Worm (Caenorhabditis elegans): ENCODE data around the gene K08D9.2.

DNA sequence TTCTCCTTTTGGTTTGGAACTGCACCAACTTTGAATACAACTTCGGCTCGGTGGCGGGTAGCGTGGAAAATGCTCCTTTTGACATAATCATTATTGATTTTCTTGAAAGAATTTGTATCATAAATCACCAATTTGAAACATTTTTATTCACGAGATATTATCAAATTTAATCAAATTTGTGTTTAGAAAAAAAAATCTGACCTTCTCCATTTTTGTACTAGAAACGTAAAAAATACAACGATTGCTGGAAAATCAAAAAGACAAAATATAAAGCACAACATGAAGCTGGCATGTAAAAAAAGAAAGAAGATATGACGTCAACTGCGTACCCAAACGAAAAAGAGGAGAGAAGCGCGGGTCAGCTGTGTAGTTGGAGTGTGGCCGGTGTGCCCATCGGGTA lies 27.1 kb upstream of the K08D9.2 start, which contains the start of gene K08D9.4:
- no peak for TF ChIP-seq nhr-237 (tag; optimal IDR thresholded peaks at IDR 0.05)
- TF ChIP-seq elt-3 (tag; optimal IDR thresholded peaks at IDR 0.05) = no peak
- no peak for TF ChIP-seq ztf-11 (tag; optimal IDR thresholded peaks at IDR 0.05)
- no peak for TF ChIP-seq mep-1 (tag; optimal IDR thresholded peaks at IDR 0.05)
- no peak for TF ChIP-seq ces-1 (GFP tag; optimal IDR thresholded peaks at IDR 0.05)

Data from whole organism, mixed stage, embryonic.